Worm (Caenorhabditis elegans) whole organism, L4/young adult: ENCODE data around the gene msp-33.
"Not testable (repeated sequence)": the region's sequence is repeated elsewhere in the genome, so short reads cannot be mapped to it uniquely, and the experiment has no call there.

ENCODE experiments used
- dao-5 ChIP-seq: sonication (generic microtip); optimal IDR thresholded peaks from 2 replicates; lab custom pipeline; 2016; ENCODE audit warnings: missing genotype, missing genetic modification characterization, moderate library complexity, missing compliant biosample characterization
- him-1 ChIP-seq: sonication (generic microtip); optimal IDR thresholded peaks from 2 replicates; lab custom pipeline; 2016; ENCODE audit warnings: missing genotype, missing genetic modification reagents, missing genetic modification characterization, missing compliant biosample characterization

DNA sequence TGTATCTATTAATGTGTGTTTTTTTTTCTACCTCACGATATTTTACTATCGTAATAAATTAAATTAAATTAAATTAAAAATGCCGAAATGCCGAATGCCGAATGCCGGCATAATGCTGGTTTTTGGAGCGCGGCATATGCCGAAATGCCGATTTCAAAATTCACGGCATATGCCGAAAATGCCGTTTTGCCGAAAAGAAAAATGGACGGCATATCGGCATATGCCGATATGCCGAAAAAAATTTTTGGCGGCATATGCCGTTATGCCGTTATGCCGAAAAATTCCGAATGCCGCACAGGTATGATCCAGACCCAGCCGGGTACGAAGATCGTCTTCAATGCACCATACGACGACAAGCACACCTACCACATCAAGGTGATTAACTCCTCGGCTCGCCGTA, 6.0 kb upstream of the msp-33 start, which contains the start of gene msp-32:
- TF ChIP-seq him-1; dao-5 (tag; lab: Kevin White, UChicago): not testable (repeated sequence)
